Worm (Caenorhabditis elegans): ENCODE data around the gene H35N09.2.

Gene H35N09.2

DNA sequence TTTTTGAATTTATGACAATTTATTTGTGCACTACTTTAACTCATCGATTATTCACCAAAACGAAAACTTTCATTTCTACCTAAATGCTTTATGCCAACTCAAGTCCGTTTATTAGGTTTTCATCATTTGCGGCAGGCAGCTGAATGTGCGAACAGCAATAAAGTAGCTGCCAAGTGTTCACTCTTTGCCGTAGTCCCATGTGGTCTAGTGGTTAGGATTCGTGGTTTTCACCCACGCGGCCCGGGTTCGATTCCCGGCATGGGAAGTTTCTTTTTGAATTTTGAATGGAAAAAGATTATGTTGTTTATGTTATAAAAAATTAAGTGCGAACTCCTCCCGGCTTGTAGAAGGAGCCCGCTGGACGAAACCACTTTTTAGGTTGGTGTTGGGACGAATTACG lies 41.4 kb upstream of the H35N09.2 start (continued):
- no peak for TF ChIP-seq C17E4.6 (GFP tag; IDR thresholded peaks at IDR 0.05)
- peak; percentile 16 for TF ChIP-seq nhr-80 (tag; optimal IDR thresholded peaks at IDR 0.05)
- peak; percentile 82 for TF ChIP-seq nfyb-1 (GFP tag; IDR thresholded peaks at IDR 0.05)
- 0 out of 2 replicates have a peak, but pooled peaks have one; percentile 19 for TF ChIP-seq let-526 (GFP tag; IDR thresholded peaks at IDR 0.05)
- TF ChIP-seq egl-18 (GFP tag; IDR thresholded peaks at IDR 0.05), result 0 out of 2 replicates have a peak, but pooled peaks have one; percentile 17
- no peak for TF ChIP-seq B0019.2 (GFP tag; conservative IDR thresholded peaks at IDR 0.05)
- TF ChIP-seq F10E7.11 (tag; optimal IDR thresholded peaks at IDR 0.05), result no peak
- no peak for TF ChIP-seq efl-1 (GFP tag; optimal IDR thresholded peaks at IDR 0.05)
- no peak for TF ChIP-seq ccch-3 (GFP tag; optimal IDR thresholded peaks at IDR 0.05)
- TF ChIP-seq lin-35 (GFP tag; optimal IDR thresholded peaks at IDR 0.05), result peak in 1 of 3 experiments; percentile 41

DNA sequence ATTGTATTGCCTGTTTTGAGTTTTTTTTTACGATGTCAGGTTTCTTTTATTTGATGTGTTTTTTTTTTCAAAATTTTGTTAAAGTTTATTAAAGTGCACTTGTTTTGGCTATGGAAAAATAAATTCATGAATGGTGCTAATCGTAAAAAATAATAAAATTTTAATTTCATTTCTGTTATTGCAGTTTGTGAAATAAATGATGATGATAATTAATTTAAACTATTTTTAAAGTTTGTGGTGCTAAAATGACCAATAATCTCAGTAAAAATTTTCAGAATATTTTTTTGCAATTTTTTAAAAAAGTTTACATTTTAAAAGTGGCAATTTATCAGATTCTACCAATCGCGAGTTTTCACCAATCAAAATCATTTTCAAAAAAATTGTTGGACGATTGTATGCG lies 39.0 kb upstream of the H35N09.2 start, which contains the start of gene stg-2:
Gene stg-2, minus strand, starts transcription at position 101 of the 400 bp plus-strand sequence.
- TF ChIP-seq unc-130 (GFP tag; optimal IDR thresholded peaks at IDR 0.05), result no peak
- no peak for TF ChIP-seq hlh-12 (tag; optimal IDR thresholded peaks at IDR 0.05)
- no peak for TF ChIP-seq pha-4 (tag; optimal IDR thresholded peaks at IDR 0.05)
- TF ChIP-seq rcor-1 (GFP tag; IDR thresholded peaks at IDR 0.05), result no peak
- TF ChIP-seq aptf-3 (GFP tag; IDR thresholded peaks at IDR 0.05), result no peak
- TF ChIP-seq cebp-1 (GFP tag; IDR thresholded peaks at IDR 0.05), result no peak
- no peak for TF ChIP-seq cebp-1 (tag; optimal IDR thresholded peaks at IDR 0.05)

DNA sequence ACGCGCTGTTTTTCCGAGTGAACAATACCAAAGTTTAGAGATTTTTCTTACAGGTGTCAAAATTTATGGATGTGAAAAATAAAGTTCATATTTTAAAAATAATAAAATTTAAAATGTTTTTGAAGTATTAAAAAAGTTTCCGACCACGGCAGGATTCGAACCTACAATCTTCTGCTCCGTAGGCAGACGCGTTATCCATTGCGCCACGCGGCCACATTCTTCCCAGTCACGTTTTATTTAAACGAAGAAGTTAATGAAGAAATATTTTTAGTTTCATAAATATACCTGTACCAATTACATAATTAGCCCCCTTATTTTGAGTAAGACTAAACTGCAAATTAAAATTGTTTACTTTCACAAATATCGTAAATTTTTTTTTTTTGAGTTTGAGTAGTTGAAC lies 35.8 kb upstream of the H35N09.2 start:
- TF ChIP-seq unc-130 (GFP tag; optimal IDR thresholded peaks at IDR 0.05) (peak; percentile 27), pbrm-1 (GFP tag; IDR thresholded peaks at IDR 0.05) (peak; percentile 82), nfyb-1 (GFP tag; IDR thresholded peaks at IDR 0.05) (0 out of 2 replicates have a peak, but pooled peaks have one; percentile 34), efl-1 (GFP tag; optimal IDR thresholded peaks at IDR 0.05) (no peak), F23B12.7 (tag; optimal IDR thresholded peaks at IDR 0.05; ENCODE audit: insufficient read depth) (peak; percentile 65), dpl-1 (GFP tag; optimal IDR thresholded peaks at IDR 0.05) (no peak), repo-1 (tag; optimal IDR thresholded peaks at IDR 0.05) (peak; percentile 31), tbp1 (GFP tag; optimal IDR thresholded peaks at IDR 0.05) (peak; percentile 90), mxl-1 (tag; optimal IDR thresholded peaks at IDR 0.05) (peak; percentile 53), ztf-26 (tag; optimal IDR thresholded peaks at IDR 0.05) (no peak), ZK185.1 (tag; optimal IDR thresholded peaks at IDR 0.05; ENCODE audit: poor library complexity, severe bottlenecking) (peak; percentile 71), madf-6 (GFP tag; IDR thresholded peaks at IDR 0.05) (peak; percentile 30; the same call in 1 of the 2 replicates), ets-4 (GFP tag; optimal IDR thresholded peaks at IDR 0.05) (no peak), dox-1 (GFP tag; IDR thresholded peaks at IDR 0.05) (peak; percentile 41; the same call in 1 of the 2 replicates), cebp-2 (GFP tag; IDR thresholded peaks at IDR 0.05) (no peak), F10E7.11 (tag; optimal IDR thresholded peaks at IDR 0.05) (no peak), chd-7 (tag; optimal IDR thresholded peaks at IDR 0.05) (no peak), D2030.7 (GFP tag; IDR thresholded peaks at IDR 0.05) (peak; percentile 77; the same call in 1 of the 2 replicates), somi-1 (GFP tag; optimal IDR thresholded peaks at IDR 0.05) (no peak), madf-10 (tag; optimal IDR thresholded peaks at IDR 0.05) (peak; percentile 45), atf-7 (tag; optimal IDR thresholded peaks at IDR 0.05) (no peak), T07F8.4 (tag; optimal IDR thresholded peaks at IDR 0.05) (no peak), egl-18 (GFP tag; IDR thresholded peaks at IDR 0.05) (no peak), let-607 (tag; optimal IDR thresholded peaks at IDR 0.05) (peak in 1 of 2 experiments; percentile 33), B0035.1 (tag; optimal IDR thresholded peaks at IDR 0.05) (peak; percentile 65), ztf-25 (GFP tag; IDR thresholded peaks at IDR 0.05) (peak; percentile 89), C06A6.2 (GFP tag; conservative IDR thresholded peaks at IDR 0.05) (no peak), ztf-28 (GFP tag; IDR thresholded peaks at IDR 0.05) (peak; percentile 17; the same call in 1 of the 2 replicates), rcor-1 (GFP tag; IDR thresholded peaks at IDR 0.05) (peak; percentile 73), T26A5.8 (tag; optimal IDR thresholded peaks at IDR 0.05) (no peak), him-1 (tag; optimal IDR thresholded peaks at IDR 0.05) (peak; percentile 60), tbx-9 (tag; optimal IDR thresholded peaks at IDR 0.05; ENCODE audit: borderline replicate concordance) (no peak), ekl-4 (GFP tag; IDR thresholded peaks at IDR 0.05) (no peak), rec-8 (tag; optimal IDR thresholded peaks at IDR 0.05) (peak; percentile 50 to 71)

All from whole organism, young adult.